Fruit fly (Drosophila melanogaster) whole organism, embryonic: Measurements from ENCODE around the gene CG17217.

ENCODE experiments used
- Dll ChIP-seq: fragments of 200-800 bp; sonication (Bioruptor generic); IDR thresholded peaks from 4 replicates; pipeline ENCODE4 v1.3.6; 2022; ENCODE audit warnings: missing biosample characterization, missing genetic modification characterization; ENCODE audit not compliant: partially characterized antibody
- fd96Cb ChIP-seq: fragments of 200-800 bp; sonication (Bioruptor generic); optimal IDR thresholded peaks from 2 replicates; lab custom pipeline; 2018; ENCODE audit warnings: missing biosample characterization, mild to moderate bottlenecking, missing genetic modification characterization, moderate library complexity
- repo ChIP-seq: fragments of 200-800 bp; sonication (Bioruptor generic); optimal IDR thresholded peaks from 2 replicates; lab custom pipeline; 2016; ENCODE audit warnings: missing biosample characterization, missing genetic modification characterization
- wek ChIP-seq: fragments of 200-800 bp; sonication (Bioruptor generic); optimal IDR thresholded peaks from 3 replicates; lab custom pipeline; 2018; ENCODE audit warnings: missing biosample characterization, mild to moderate bottlenecking, missing genetic modification characterization, moderate library complexity

DNA sequence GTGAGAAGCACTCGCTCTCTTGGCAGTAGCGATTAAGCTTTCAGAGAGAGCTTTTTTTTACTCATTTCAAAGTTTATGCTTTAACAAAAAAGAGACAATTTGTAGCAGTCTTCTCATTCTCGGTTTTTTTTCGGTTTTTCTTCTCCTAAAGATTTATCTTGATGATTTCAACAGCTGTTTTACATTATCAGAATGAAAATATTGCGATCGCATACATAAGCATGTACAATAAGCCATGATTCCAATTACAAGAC lies 36.3 kb upstream of the CG17217 start:
- TF ChIP-seq Dll (GFP tag; lab: Robert Waterston, UW) (no peak), wek (GFP tag; lab: Kevin White, UChicago) (no peak), fd96Cb (tag; lab: Kevin White, UChicago) (no peak), repo (GFP tag; lab: Kevin White, UChicago) (no peak)
